Worm (Caenorhabditis elegans) whole organism, late embryonic: Measurements from ENCODE around the gene ncs-7.
A peak's percentile ranks its signal among the peaks of the same experiment; 100 is the strongest.
"Not testable (repeated sequence)": the region's sequence is repeated elsewhere in the genome, so short reads cannot be mapped to it uniquely, and the experiment has no call there.

Experiments
- K02D7.2 ChIP-seq: sonication (generic microtip); optimal IDR thresholded peaks from 2 replicates; lab custom pipeline; 2017; ENCODE audit warnings: mild to moderate bottlenecking, missing genetic modification characterization, missing compliant biosample characterization
- ahr-1 ChIP-seq: sonication (generic microtip); optimal IDR thresholded peaks from 2 replicates; lab custom pipeline; 2016; ENCODE audit warnings: missing genetic modification characterization, missing compliant biosample characterization
- ceh-14 ChIP-seq: sonication (generic microtip); optimal IDR thresholded peaks from 2 replicates; lab custom pipeline; 2016; ENCODE audit warnings: missing genotype, missing genetic modification characterization, missing compliant biosample characterization
- ceh-18 ChIP-seq: sonication (generic microtip); optimal IDR thresholded peaks from 2 replicates; lab custom pipeline; 2016; ENCODE audit warnings: missing genetic modification characterization, missing compliant biosample characterization
- ceh-19 ChIP-seq: fragments of 200-800 bp; sonication (Bioruptor generic); optimal IDR thresholded peaks from 2 replicates; lab custom pipeline; 2018; ENCODE audit warnings: mild to moderate bottlenecking, missing genetic modification characterization, missing compliant biosample characterization
- ceh-34 ChIP-seq: sonication (generic microtip); optimal IDR thresholded peaks from 2 replicates; lab custom pipeline; 2016; ENCODE audit warnings: mild to moderate bottlenecking, missing genetic modification characterization, missing compliant biosample characterization
- ceh-45 ChIP-seq: fragments of 200-800 bp; sonication (Bioruptor generic); IDR thresholded peaks from 2 replicates; pipeline ENCODE4 v1.3.6; 2022; ENCODE audit warnings: missing genetic modification reagents, missing genetic modification characterization, missing compliant biosample characterization
- ceh-6 ChIP-seq: fragments of 200-800 bp; sonication (Bioruptor generic); optimal IDR thresholded peaks from 2 replicates; lab custom pipeline; 2018; ENCODE audit warnings: mild to moderate bottlenecking, missing genetic modification characterization, missing compliant biosample characterization
- ceh-9 ChIP-seq: sonication (generic microtip); optimal IDR thresholded peaks from 2 replicates; lab custom pipeline; 2016; ENCODE audit warnings: mild to moderate bottlenecking, missing genetic modification characterization, inconsistent platforms, missing compliant biosample characterization
- elt-2 ChIP-seq: sonication (generic microtip); optimal IDR thresholded peaks from 2 replicates; lab custom pipeline; 2016; ENCODE audit warnings: missing genetic modification reagents, missing genetic modification characterization, missing compliant biosample characterization
- elt-4 ChIP-seq: sonication (generic microtip); optimal IDR thresholded peaks from 2 replicates; lab custom pipeline; 2016; ENCODE audit warnings: missing genetic modification characterization, missing compliant biosample characterization
- fkh-6 ChIP-seq: sonication (generic microtip); optimal IDR thresholded peaks from 2 replicates; lab custom pipeline; 2016; ENCODE audit warnings: missing genetic modification characterization, missing compliant biosample characterization
- hlh-13 ChIP-seq: fragments of 200-800 bp; sonication (Bioruptor generic); optimal IDR thresholded peaks from 2 replicates; lab custom pipeline; 2018; ENCODE audit warnings: mild to moderate bottlenecking, missing genetic modification characterization, missing compliant biosample characterization
- hlh-15 ChIP-seq: sonication (generic microtip); optimal IDR thresholded peaks from 2 replicates; lab custom pipeline; 2016; ENCODE audit warnings: missing genetic modification characterization, missing compliant biosample characterization
- hlh-30 ChIP-seq: sonication (generic microtip); optimal IDR thresholded peaks from 2 replicates; lab custom pipeline; 2017; ENCODE audit warnings: antibody characterized with exemption, missing genetic modification characterization, missing compliant biosample characterization; ENCODE audit not compliant: insufficient read depth
- hlh-8 ChIP-seq: sonication (generic microtip); optimal IDR thresholded peaks from 2 replicates; lab custom pipeline; 2016; ENCODE audit warnings: missing genotype, missing genetic modification characterization, missing compliant biosample characterization
- madf-2 ChIP-seq: sonication (generic microtip); optimal IDR thresholded peaks from 2 replicates; lab custom pipeline; 2017; ENCODE audit warnings: missing genetic modification characterization, missing compliant biosample characterization
- nhr-11 ChIP-seq: fragments of 150-350 bp; optimal IDR thresholded peaks from 2 replicates; lab custom pipeline; 2014; ENCODE audit warnings: missing biosample characterization, missing genetic modification characterization
- pag-3 ChIP-seq: sonication (generic microtip); optimal IDR thresholded peaks from 2 replicates; lab custom pipeline; 2016; ENCODE audit warnings: missing compliant biosample characterization, missing genetic modification characterization, borderline replicate concordance
- pat-9 ChIP-seq: fragments of 200-800 bp; sonication (Bioruptor generic); optimal IDR thresholded peaks from 2 replicates; lab custom pipeline; 2018; ENCODE audit warnings: mild to moderate bottlenecking, missing genetic modification characterization, moderate library complexity, missing compliant biosample characterization
- pax-1 ChIP-seq: fragments of 150-350 bp; optimal IDR thresholded peaks from 2 replicates; lab custom pipeline; 2014; ENCODE audit warnings: missing biosample characterization, missing genetic modification characterization
- pha-4 ChIP-seq: fragments of 150-350 bp; optimal IDR thresholded peaks from 2 replicates; lab custom pipeline; 2018; ENCODE audit warnings: missing biosample characterization, missing genetic modification reagents, missing genetic modification characterization
- pqm-1 ChIP-seq: sonication (generic microtip); optimal IDR thresholded peaks from 2 replicates; lab custom pipeline; 2016; ENCODE audit warnings: missing genetic modification characterization, missing compliant biosample characterization
- pros-1 ChIP-seq: fragments of 150-350 bp; optimal IDR thresholded peaks from 2 replicates; lab custom pipeline; 2014; ENCODE audit warnings: missing biosample characterization, missing genetic modification reagents, missing genetic modification characterization
- ref-2 ChIP-seq: sonication (generic microtip); optimal IDR thresholded peaks from 2 replicates; lab custom pipeline; 2016; ENCODE audit warnings: missing genetic modification characterization, missing compliant biosample characterization
- sdc-2 ChIP-seq: sonication (generic microtip); optimal IDR thresholded peaks from 2 replicates; lab custom pipeline; 2016; ENCODE audit warnings: missing genotype, missing genetic modification characterization, missing compliant biosample characterization
- sox-4 ChIP-seq: sonication (generic microtip); optimal IDR thresholded peaks from 2 replicates; lab custom pipeline; 2017; ENCODE audit warnings: mild to moderate bottlenecking, missing genetic modification characterization, inconsistent platforms, missing compliant biosample characterization
- syd-9 ChIP-seq: sonication (generic microtip); optimal IDR thresholded peaks from 2 replicates; lab custom pipeline; 2016; ENCODE audit warnings: mild to moderate bottlenecking, missing genetic modification characterization, moderate library complexity, missing compliant biosample characterization
- ttx-3 ChIP-seq: sonication (generic microtip); optimal IDR thresholded peaks from 2 replicates; lab custom pipeline; 2016; ENCODE audit warnings: missing genetic modification reagents, missing genetic modification characterization, missing compliant biosample characterization
- unc-3 ChIP-seq, 2 experiments: fragments of 200-800 bp in 1 of 2; sonication (Bioruptor generic) in 1 of 2; sonication (generic microtip) in 1 of 2; conservative IDR thresholded peaks in 1 of 2; optimal IDR thresholded peaks in 1 of 2; 2 replicates each; pipeline versions ENCODE4 v1.3.6 to Lab custom; 2016 to 2022; ENCODE audit warnings: missing compliant biosample characterization in 2 of 2, missing genetic modification characterization in 2 of 2, missing genetic modification reagents in 1 of 2
- unc-42 ChIP-seq: sonication (generic microtip); optimal IDR thresholded peaks from 2 replicates; lab custom pipeline; 2016; ENCODE audit warnings: missing genotype, missing genetic modification characterization, missing compliant biosample characterization
- unc-55 ChIP-seq: sonication (generic microtip); optimal IDR thresholded peaks from 2 replicates; lab custom pipeline; 2017; ENCODE audit warnings: missing biosample characterization, missing genetic modification reagents, missing genetic modification characterization
- ztf-16 ChIP-seq: sonication (generic microtip); optimal IDR thresholded peaks from 2 replicates; lab custom pipeline; 2017; ENCODE audit warnings: missing genetic modification characterization, missing compliant biosample characterization

ncs-7 gene

DNA sequence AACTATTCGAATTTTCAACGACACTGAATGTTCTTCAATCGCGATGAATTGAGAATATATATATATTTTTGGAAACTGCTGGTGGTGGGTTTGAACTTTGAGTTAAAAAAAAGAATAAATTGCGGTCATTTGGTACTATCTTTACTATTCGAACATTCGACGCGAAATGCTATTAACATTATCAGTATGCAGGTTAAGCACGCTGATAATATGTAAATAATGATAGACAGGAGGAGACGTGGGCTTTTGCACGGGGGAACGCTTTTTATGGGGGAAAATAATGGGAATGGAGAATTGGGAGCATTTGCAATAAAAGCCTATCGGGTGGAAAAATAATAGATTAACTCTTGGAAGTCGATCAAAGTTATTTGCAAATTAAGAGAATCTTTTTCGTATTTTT, 24.6 kb downstream of the ncs-7 start:
- TF ChIP-seq elt-2 (tag; lab: Kevin White, UChicago) (peak; percentile 62), K02D7.2 (tag; lab: Kevin White, UChicago) (no peak), pax-1 (tag; lab: Kevin White, UChicago) (no peak), ceh-9 (tag; lab: Kevin White, UChicago) (no peak)

DNA sequence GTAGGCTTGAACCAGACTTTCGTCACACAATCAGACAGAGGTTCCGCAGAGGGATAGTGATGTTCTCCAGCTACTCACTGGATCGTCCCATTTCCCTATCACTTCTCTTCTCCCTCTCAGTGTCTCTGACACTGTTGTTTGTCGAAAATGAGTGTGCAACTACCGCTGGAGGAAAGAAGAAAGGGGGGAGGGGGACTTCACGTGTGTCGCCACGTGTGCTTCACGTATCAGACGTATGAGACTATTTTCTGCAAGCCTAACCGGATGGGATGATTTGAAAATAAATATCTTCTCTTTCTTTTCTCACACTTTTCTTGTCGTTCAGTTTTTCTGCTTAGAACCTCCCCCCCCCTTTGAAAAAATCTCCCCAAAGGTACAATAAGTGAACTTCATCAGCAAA, 26.4 kb downstream of the ncs-7 start, which contains the start of gene H18N23.2:
TSS of gene H18N23.2 (minus strand) at position 82 of the 400 bp plus-strand sequence.
- no peak for TF ChIP-seq fkh-6 (tag; lab: Kevin White, UChicago)
- no peak for TF ChIP-seq unc-3 (GFP tag; conservative IDR thresholded peaks at IDR 0.05; lab: Robert Waterston, UW)
- no peak for TF ChIP-seq unc-3 (tag; optimal IDR thresholded peaks at IDR 0.05; lab: Kevin White, UChicago)
- TF ChIP-seq pha-4 (tag; lab: Kevin White, UChicago): no peak
- peak; percentile 0 for TF ChIP-seq hlh-30 (tag; lab: Kevin White, UChicago)
- peak; percentile 7 for TF ChIP-seq unc-55 (GFP tag; lab: Kevin White, UChicago)
- peak; percentile 71 for TF ChIP-seq ceh-18 (tag; lab: Kevin White, UChicago)
- no peak for TF ChIP-seq pqm-1 (tag; lab: Kevin White, UChicago)
- no peak for TF ChIP-seq elt-4 (tag; lab: Kevin White, UChicago)
- TF ChIP-seq nhr-11 (tag; lab: Kevin White, UChicago): no peak
- no peak for TF ChIP-seq ceh-45 (GFP tag; lab: Robert Waterston, UW)
- no peak for TF ChIP-seq madf-2 (tag; lab: Kevin White, UChicago)

DNA sequence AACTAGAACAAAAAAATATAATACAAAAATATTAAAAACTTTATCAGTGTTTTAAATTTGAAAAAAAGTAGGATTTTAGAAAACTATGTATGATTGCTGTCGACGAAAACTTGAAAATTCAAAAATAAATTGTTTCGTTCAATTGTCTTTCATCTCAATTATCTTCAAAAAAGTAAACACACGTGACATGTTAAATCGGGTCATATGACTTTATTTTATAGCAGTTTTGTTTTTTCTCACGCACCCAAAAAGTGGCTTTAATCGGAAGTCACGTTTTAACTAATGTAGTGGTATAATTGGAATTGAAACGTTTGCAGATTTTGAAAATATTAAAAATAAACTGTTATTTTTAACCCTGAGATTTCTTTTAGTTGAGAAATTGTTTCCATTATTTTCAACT, 28.5 kb downstream of the ncs-7 start:
- TF ChIP-seq ceh-9 (tag; lab: Kevin White, UChicago) (no peak), hlh-30 (tag; lab: Kevin White, UChicago) (peak; percentile 2), ztf-16 (tag; lab: Kevin White, UChicago) (no peak), ceh-14 (tag; lab: Kevin White, UChicago) (no peak)

ce11 chrX:17643812-17644211, 29.5 kb downstream of the ncs-7 start:
- TF ChIP-seq pros-1 (tag; lab: Kevin White, UChicago) (no peak), ceh-14 (tag; lab: Kevin White, UChicago) (no peak), ceh-45 (GFP tag; lab: Robert Waterston, UW) (no peak), ceh-19 (GFP tag; lab: Kevin White, UChicago) (no peak), pat-9 (tag; lab: Kevin White, UChicago) (no peak), ceh-9 (tag; lab: Kevin White, UChicago) (no peak), ceh-18 (tag; lab: Kevin White, UChicago) (no peak), elt-2 (tag; lab: Kevin White, UChicago) (no peak)
- TF ChIP-seq, all 69 proteins: peak for 0

DNA sequence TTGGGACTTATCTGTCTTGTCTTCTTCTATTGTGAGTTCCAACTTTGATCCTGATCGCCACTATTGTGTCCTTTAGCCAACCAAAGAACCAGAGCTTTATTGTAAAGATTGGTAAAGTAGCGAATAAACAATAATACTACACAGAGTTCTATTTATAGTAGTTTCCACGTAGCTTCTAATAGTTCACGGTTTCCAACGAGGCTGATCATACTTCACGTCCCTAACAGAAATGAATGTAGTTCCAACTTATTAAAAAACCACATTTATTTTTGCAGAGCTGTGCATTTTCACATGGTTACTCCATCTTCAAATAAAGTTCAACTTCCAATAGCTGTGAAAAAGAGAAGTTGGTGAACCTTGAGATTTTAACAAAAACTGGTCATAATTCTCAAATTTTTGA, 35.0 kb downstream of the ncs-7 start, which contains the start of gene tmem-218:
TSS of gene tmem-218 (plus strand) at position 301 of the 400 bp plus-strand sequence.
- TF ChIP-seq sdc-2; ttx-3 (tag; lab: Kevin White, UChicago); ceh-34: not testable (repeated sequence)

ce11 chrX:17662146-17662545, 47.8 kb downstream of the ncs-7 start, which contains the start of gene nlp-6:
TSS of gene nlp-6 (plus strand) at chrX:17662446.
- no peak for TF ChIP-seq ref-2 (tag; lab: Kevin White, UChicago)
- no peak for TF ChIP-seq K02D7.2 (tag; lab: Kevin White, UChicago)
- TF ChIP-seq hlh-13: no peak
- no peak for TF ChIP-seq hlh-8 (tag; lab: Kevin White, UChicago)
- TF ChIP-seq sdc-2: no peak
- TF ChIP-seq hlh-15 (tag; lab: Kevin White, UChicago): no peak
- no peak for TF ChIP-seq pax-1 (tag; lab: Kevin White, UChicago)
- no peak for TF ChIP-seq unc-42 (tag; lab: Kevin White, UChicago)
- no peak for TF ChIP-seq ceh-6
- no peak for TF ChIP-seq sox-4 (tag; lab: Kevin White, UChicago)
- no peak for TF ChIP-seq pag-3 (tag; lab: Kevin White, UChicago)
- no peak for TF ChIP-seq syd-9 (tag; lab: Kevin White, UChicago)
- TF ChIP-seq ahr-1 (tag; lab: Kevin White, UChicago): no peak
- TF ChIP-seq, all 69 proteins: peak for 0
